Fruit fly (Drosophila melanogaster) whole organism, embryonic: ENCODE results near the gene Gr93d.

Experiments used
- ATbp ChIP-seq: fragments of 200-800 bp; sonication (Bioruptor generic); optimal IDR thresholded peaks from 2 replicates; lab custom pipeline; 2017; ENCODE audit warnings: missing biosample characterization, mild to moderate bottlenecking, missing genetic modification characterization, missing genetic modification reagents
- Atf-2 ChIP-seq: fragments of 200-800 bp; sonication (Bioruptor generic); optimal IDR thresholded peaks from 2 replicates; lab custom pipeline; 2016; ENCODE audit warnings: missing biosample characterization, missing genetic modification characterization
- CG10462 ChIP-seq: fragments of 200-800 bp; sonication (Bioruptor generic); optimal IDR thresholded peaks from 2 replicates; lab custom pipeline; 2016; ENCODE audit warnings: missing biosample characterization, missing genetic modification characterization
- CG12104 ChIP-seq: fragments of 200-800 bp; sonication (Bioruptor generic); optimal IDR thresholded peaks from 3 replicates; lab custom pipeline; 2016; ENCODE audit warnings: missing biosample characterization, missing genetic modification characterization
- CG12391 ChIP-seq: fragments of 200-800 bp; sonication (Bioruptor generic); optimal IDR thresholded peaks from 3 replicates; lab custom pipeline; 2018; ENCODE audit warnings: missing biosample characterization, mild to moderate bottlenecking, missing genetic modification characterization, moderate library complexity
- CG12744 ChIP-seq: fragments of 200-800 bp; sonication (Bioruptor generic); optimal IDR thresholded peaks from 2 replicates; lab custom pipeline; 2016; ENCODE audit warnings: missing biosample characterization, missing genetic modification characterization
- CG12769 ChIP-seq: fragments of 200-800 bp; sonication (Bioruptor generic); optimal IDR thresholded peaks from 2 replicates; lab custom pipeline; 2019; ENCODE audit warnings: missing biosample characterization, mild to moderate bottlenecking, missing genetic modification characterization, moderate library complexity
- CG12942 ChIP-seq: fragments of 200-800 bp; sonication (Bioruptor generic); optimal IDR thresholded peaks from 3 replicates; lab custom pipeline; 2016; ENCODE audit warnings: missing biosample characterization, missing genetic modification characterization
- CG13894 ChIP-seq: fragments of 200-800 bp; sonication (Bioruptor generic); optimal IDR thresholded peaks from 3 replicates; lab custom pipeline; 2018; ENCODE audit warnings: missing biosample characterization, mild to moderate bottlenecking, missing genetic modification characterization, moderate library complexity
- CG15601 ChIP-seq: fragments of 200-800 bp; sonication (Bioruptor generic); optimal IDR thresholded peaks from 3 replicates; lab custom pipeline; 2019; ENCODE audit warnings: missing biosample characterization, mild to moderate bottlenecking, missing genetic modification characterization, moderate library complexity
- CG1603 ChIP-seq: fragments of 200-800 bp; sonication (Bioruptor generic); optimal IDR thresholded peaks from 2 replicates; lab custom pipeline; 2019; ENCODE audit warnings: missing biosample characterization, mild to moderate bottlenecking, missing genetic modification characterization, moderate library complexity
- CG17359 ChIP-seq: fragments of 200-800 bp; sonication (Bioruptor generic); optimal IDR thresholded peaks from 3 replicates; lab custom pipeline; 2018; ENCODE audit warnings: missing biosample characterization, mild to moderate bottlenecking, missing genetic modification characterization, moderate library complexity
- CG17385 ChIP-seq: fragments of 200-800 bp; sonication (Bioruptor generic); optimal IDR thresholded peaks from 3 replicates; lab custom pipeline; 2018; ENCODE audit warnings: missing biosample characterization, mild to moderate bottlenecking, missing genetic modification characterization
- CG17802 ChIP-seq: fragments of 200-800 bp; sonication (Bioruptor generic); optimal IDR thresholded peaks from 2 replicates; lab custom pipeline; 2018; ENCODE audit warnings: missing biosample characterization, mild to moderate bottlenecking, missing genetic modification characterization, moderate library complexity
- CG18619 ChIP-seq: fragments of 200-800 bp; sonication (Bioruptor generic); optimal IDR thresholded peaks from 3 replicates; lab custom pipeline; 2017; ENCODE audit warnings: missing biosample characterization, mild to moderate bottlenecking, missing genetic modification characterization
- CG2116 ChIP-seq: fragments of 200-800 bp; sonication (Bioruptor generic); optimal IDR thresholded peaks from 3 replicates; lab custom pipeline; 2018; ENCODE audit warnings: missing biosample characterization, mild to moderate bottlenecking, missing genetic modification characterization
- CG2202 ChIP-seq: fragments of 200-800 bp; sonication (Bioruptor generic); optimal IDR thresholded peaks from 2 replicates; lab custom pipeline; 2018; ENCODE audit warnings: missing biosample characterization, mild to moderate bottlenecking, missing genetic modification characterization
- CG30403 ChIP-seq: fragments of 200-800 bp; sonication (Bioruptor generic); optimal IDR thresholded peaks from 3 replicates; lab custom pipeline; 2016; ENCODE audit warnings: missing biosample characterization, missing genetic modification characterization
- CG31224 ChIP-seq: fragments of 200-800 bp; sonication (Bioruptor generic); IDR thresholded peaks from 2 replicates; pipeline ENCODE4 v1.3.6; 2022; ENCODE audit warnings: missing biosample characterization, missing genetic modification characterization
- CG31441 ChIP-seq: fragments of 200-800 bp; sonication (Bioruptor generic); IDR thresholded peaks from 2 replicates; pipeline ENCODE4 v1.3.6; 2022; ENCODE audit warnings: missing biosample characterization, missing genetic modification characterization
- CG34422 ChIP-seq: fragments of 200-800 bp; sonication (Bioruptor generic); IDR thresholded peaks from 3 replicates; pipeline ENCODE4 v1.3.6; 2022; ENCODE audit warnings: missing biosample characterization, missing genetic modification characterization
- CG3726 ChIP-seq: fragments of 200-800 bp; sonication (Bioruptor generic); IDR thresholded peaks from 3 replicates; pipeline ENCODE4, ENCODE4 v1.3.6; 2022; ENCODE audit warnings: missing biosample characterization, missing genetic modification characterization
- CG4424 ChIP-seq: fragments of 200-800 bp; sonication (Bioruptor generic); optimal IDR thresholded peaks from 3 replicates; lab custom pipeline; 2016; ENCODE audit warnings: missing biosample characterization, missing genetic modification characterization
- CG8359 ChIP-seq: fragments of 200-800 bp; sonication (Bioruptor generic); optimal IDR thresholded peaks from 2 replicates; lab custom pipeline; 2017; ENCODE audit warnings: missing biosample characterization, mild to moderate bottlenecking, missing genetic modification characterization, borderline replicate concordance
- CG8924 ChIP-seq: fragments of 200-800 bp; optimal IDR thresholded peaks from 3 replicates; lab custom pipeline; 2019; ENCODE audit warnings: missing biosample characterization, mild to moderate bottlenecking, missing genetic modification characterization, moderate library complexity
- Camta ChIP-seq: fragments of 200-800 bp; sonication (Bioruptor generic); optimal IDR thresholded peaks from 2 replicates; lab custom pipeline; 2016; ENCODE audit warnings: missing biosample characterization, missing genetic modification characterization
- MTF-1 ChIP-seq: fragments of 200-800 bp; sonication (Bioruptor generic); optimal IDR thresholded peaks from 2 replicates; lab custom pipeline; 2018; ENCODE audit warnings: missing biosample characterization, mild to moderate bottlenecking, missing genetic modification characterization, borderline replicate concordance
- Myb ChIP-seq: fragments of 200-800 bp; sonication (Bioruptor generic); optimal IDR thresholded peaks from 2 replicates; lab custom pipeline; 2016; ENCODE audit warnings: missing biosample characterization, missing genetic modification characterization
- Oli ChIP-seq: fragments of 200-800 bp; sonication (Bioruptor generic); optimal IDR thresholded peaks from 2 replicates; lab custom pipeline; 2018; ENCODE audit warnings: missing biosample characterization, mild to moderate bottlenecking, missing genetic modification characterization, moderate library complexity
- ara ChIP-seq: fragments of 200-800 bp; sonication (Bioruptor generic); IDR thresholded peaks from 2 replicates; pipeline ENCODE4 v1.3.6; 2022; ENCODE audit warnings: missing biosample characterization, missing genetic modification characterization
- crc ChIP-seq: fragments of 200-800 bp; sonication (Bioruptor generic); optimal IDR thresholded peaks from 2 replicates; lab custom pipeline; 2016; ENCODE audit warnings: missing biosample characterization, missing genetic modification characterization
- crol ChIP-seq: fragments of 200-800 bp; sonication (Bioruptor generic); IDR thresholded peaks from 2 replicates; pipeline ENCODE4 v1.3.6; 2022; ENCODE audit warnings: missing biosample characterization, missing genetic modification characterization
- gem ChIP-seq: fragments of 200-800 bp; sonication (Bioruptor generic); optimal IDR thresholded peaks from 2 replicates; lab custom pipeline; 2019; ENCODE audit warnings: missing biosample characterization, mild to moderate bottlenecking, missing genetic modification characterization, moderate library complexity
- gt ChIP-seq: fragments of 200-800 bp; sonication (Bioruptor generic); IDR thresholded peaks from 2 replicates; pipeline ENCODE4 v1.3.6; 2022; ENCODE audit warnings: missing biosample characterization, missing genetic modification characterization
- h ChIP-seq: fragments of >200 bp; optimal IDR thresholded peaks from 2 replicates; lab custom pipeline; 2017
- hkb ChIP-seq, 2 experiments: fragments of 200-800 bp in 1 of 2; fragments of >200 bp in 1 of 2; sonication (Bioruptor generic) in 1 of 2; IDR thresholded peaks in 1 of 2; optimal IDR thresholded peaks in 1 of 2; 2 replicates each; pipeline versions ENCODE4 v1.3.6 to Lab custom; 2017 to 2022; ENCODE audit warnings: missing biosample characterization in 1 of 2, missing genetic modification characterization in 1 of 2
- klu ChIP-seq: fragments of 200-800 bp; sonication (Bioruptor generic); IDR thresholded peaks from 2 replicates; pipeline ENCODE4 v1.3.6; 2022; ENCODE audit warnings: missing biosample characterization, missing genetic modification characterization
- lmd ChIP-seq: fragments of 200-800 bp; sonication (Bioruptor generic); IDR thresholded peaks from 2 replicates; pipeline ENCODE4 v1.3.6; 2022; ENCODE audit warnings: missing biosample characterization, missing genetic modification characterization
- nom ChIP-seq: fragments of 200-800 bp; sonication (Bioruptor generic); optimal IDR thresholded peaks from 2 replicates; lab custom pipeline; 2017; ENCODE audit warnings: missing biosample characterization, missing genetic modification characterization, mild to moderate bottlenecking, moderate library complexity, missing genetic modification reagents
- org-1 ChIP-seq: fragments of 200-800 bp; sonication (Bioruptor generic); optimal IDR thresholded peaks from 2 replicates; lab custom pipeline; 2017; ENCODE audit warnings: missing biosample characterization, missing genetic modification characterization
- otp ChIP-seq: fragments of 200-800 bp; sonication (Bioruptor generic); IDR thresholded peaks from 3 replicates; pipeline ENCODE4, ENCODE4 v1.3.6; 2022; ENCODE audit warnings: missing biosample characterization, missing genetic modification characterization
- sc ChIP-seq, 3 experiments: fragments of >200 bp in 2 of 3; fragments of 200-800 bp in 1 of 3; sonication (Bioruptor generic) in 1 of 3; optimal IDR thresholded peaks; 2 replicates in 2 of 3; 3 replicates in 1 of 3; lab custom pipeline; 2017; ENCODE audit warnings: mild to moderate bottlenecking in 1 of 3, missing biosample characterization in 1 of 3, missing genetic modification characterization in 1 of 3, missing genetic modification reagents in 1 of 3
- sisA ChIP-seq: fragments of 200-800 bp; sonication (Bioruptor generic); IDR thresholded peaks from 2 replicates; pipeline ENCODE4 v1.3.6; 2022; ENCODE audit warnings: missing biosample characterization, missing genetic modification characterization
- sna ChIP-seq: fragments of 200-800 bp; sonication (Bioruptor generic); IDR thresholded peaks from 2 replicates; pipeline ENCODE4 v1.3.6; 2022; ENCODE audit warnings: missing biosample characterization, missing genetic modification characterization; ENCODE audit not compliant: partially characterized antibody
- sqz ChIP-seq: fragments of 200-800 bp; sonication (Bioruptor generic); optimal IDR thresholded peaks from 3 replicates; lab custom pipeline; 2018; ENCODE audit warnings: missing biosample characterization, mild to moderate bottlenecking, missing genetic modification characterization
- tap ChIP-seq: fragments of 200-800 bp; optimal IDR thresholded peaks from 3 replicates; lab custom pipeline; 2019; ENCODE audit warnings: missing biosample characterization, mild to moderate bottlenecking, missing genetic modification characterization, moderate library complexity
- unpg ChIP-seq: fragments of 200-800 bp; sonication (Bioruptor generic); optimal IDR thresholded peaks from 3 replicates; lab custom pipeline; 2018; ENCODE audit warnings: missing biosample characterization, mild to moderate bottlenecking, missing genetic modification characterization, moderate library complexity
- wor ChIP-seq: fragments of 200-800 bp; sonication (Bioruptor generic); IDR thresholded peaks from 2 replicates; pipeline ENCODE4 v1.3.6; 2022; ENCODE audit warnings: missing biosample characterization, missing genetic modification characterization
- zfh1 ChIP-seq: fragments of 200-800 bp; sonication (Bioruptor generic); IDR thresholded peaks from 3 replicates; pipeline ENCODE4 v1.3.6; 2022; ENCODE audit warnings: missing biosample characterization, missing genetic modification characterization

Gene Gr93d

dm6 chr3R:21859509-21859908 lies 13.1 kb upstream of the Gr93d start (continued):
- TF ChIP-seq Myb (no peak), CG31224 (GFP tag; lab: Robert Waterston, UW) (no peak), klu (GFP tag; lab: Robert Waterston, UW) (no peak), tap (tag; lab: Kevin White, UChicago) (no peak), gem (tag; lab: Kevin White, UChicago) (peak; percentile 77), CG31441 (GFP tag; lab: Robert Waterston, UW) (peak; percentile 63), lmd (0 out of 2 replicates have a peak, but pooled peaks have one; percentile 11), CG4424 (peak; percentile 47), sqz (peak; percentile 22), Camta (GFP tag; lab: Kevin White, UChicago) (peak; percentile 51), h (lab: Kevin White, UChicago) (no peak), sc (optimal IDR thresholded peaks at IDR 0.05; lab: Kevin White, UChicago) (no peak), sc (GFP tag; optimal IDR thresholded peaks at IDR 0.05; lab: Kevin White, UChicago) (peak; percentile 37), CG34422 (GFP tag; lab: Robert Waterston, UW) (0 out of 3 replicates have a peak, but pooled peaks have one; percentile 37), CG13894 (tag; lab: Kevin White, UChicago) (no peak), ATbp (GFP tag; lab: Kevin White, UChicago) (peak; percentile 64), CG12744 (GFP tag; lab: Kevin White, UChicago) (no peak), MTF-1 (no peak), CG2202 (tag; lab: Kevin White, UChicago) (peak; percentile 42), CG12391 (tag; lab: Kevin White, UChicago) (peak; percentile 61), zfh1 (peak; percentile 63; the same call in 1 of the 3 replicates), crc (GFP tag; lab: Kevin White, UChicago) (peak; percentile 28), ara (GFP tag; lab: Robert Waterston, UW) (peak; percentile 54; the same call in 1 of the 2 replicates), CG15601 (tag; lab: Kevin White, UChicago) (peak; percentile 28), CG1603 (tag; lab: Kevin White, UChicago) (peak; percentile 49), nom (GFP tag; lab: Kevin White, UChicago) (peak; percentile 61), CG8359 (GFP tag; lab: Kevin White, UChicago) (peak; percentile 21), CG12104 (GFP tag; lab: Kevin White, UChicago) (no peak), gt (no peak), CG17802 (tag; lab: Kevin White, UChicago) (peak; percentile 8), Atf-2 (peak; percentile 39), Oli (tag; lab: Kevin White, UChicago) (peak; percentile 59), crol (GFP tag; lab: Robert Waterston, UW) (0 out of 2 replicates have a peak, but pooled peaks have one; percentile 17), org-1 (GFP tag; lab: Kevin White, UChicago) (peak; percentile 2), sisA (GFP tag; lab: Robert Waterston, UW) (peak; percentile 20; the same call in 1 of the 2 replicates), hkb (optimal IDR thresholded peaks at IDR 0.05; lab: Kevin White, UChicago) (no peak), hkb (GFP tag; IDR thresholded peaks at IDR 0.05; lab: Robert Waterston, UW) (peak; percentile 53; the same call in 1 of the 2 replicates), unpg (GFP tag; lab: Kevin White, UChicago) (peak; percentile 57), CG30403 (GFP tag; lab: Kevin White, UChicago) (peak; percentile 55), sna (GFP tag; lab: Robert Waterston, UW) (no peak), wor (GFP tag; lab: Robert Waterston, UW) (peak; percentile 32), CG18619 (GFP tag; lab: Kevin White, UChicago) (peak; percentile 38), CG12942 (GFP tag; lab: Kevin White, UChicago) (peak; percentile 23), CG12769 (peak; percentile 14), CG2116 (GFP tag; lab: Kevin White, UChicago) (peak; percentile 5), otp (GFP tag; lab: Robert Waterston, UW) (0 out of 3 replicates have a peak, but pooled peaks have one; percentile 35), CG10462 (peak; percentile 1), CG8924 (tag; lab: Kevin White, UChicago) (peak; percentile 43), CG17359 (tag; lab: Kevin White, UChicago) (peak; percentile 44), CG17385 (peak; percentile 41), CG3726 (no peak)
